Worm (Caenorhabditis elegans) whole organism, young adult: ENCODE data around the gene C08F8.9.

ENCODE experiments used
- B0019.2 ChIP-seq: fragments of 200-800 bp; sonication (Bioruptor generic); conservative IDR thresholded peaks from 2 replicates; pipeline ENCODE4 v1.3.6; 2022; ENCODE audit warnings: missing genetic modification reagents, missing genetic modification characterization, missing compliant biosample characterization
- B0035.1 ChIP-seq: sonication (generic microtip); optimal IDR thresholded peaks from 2 replicates; lab custom pipeline; 2016; ENCODE audit warnings: missing genetic modification characterization, mild to moderate bottlenecking, missing compliant biosample characterization, missing genotype, missing genetic modification reagents
- C06A6.2 ChIP-seq: fragments of 200-800 bp; sonication (Bioruptor generic); conservative IDR thresholded peaks from 2 replicates; pipeline ENCODE4 v1.3.6; 2022; ENCODE audit warnings: missing genetic modification characterization, missing compliant biosample characterization
- C17E4.6 ChIP-seq: fragments of 200-800 bp; sonication (Bioruptor generic); IDR thresholded peaks from 2 replicates; pipeline ENCODE4 v1.3.6; 2022; ENCODE audit warnings: missing genetic modification reagents, missing genetic modification characterization, missing compliant biosample characterization
- F10E7.11 ChIP-seq: sonication (generic microtip); optimal IDR thresholded peaks from 2 replicates; lab custom pipeline; 2017; ENCODE audit warnings: mild to moderate bottlenecking, missing genetic modification characterization, moderate library complexity, missing compliant biosample characterization
- F33H1.4 ChIP-seq: fragments of 200-800 bp; sonication (Bioruptor generic); IDR thresholded peaks from 2 replicates; pipeline ENCODE4 v1.3.6; 2022; ENCODE audit warnings: missing genetic modification reagents, missing genetic modification characterization, missing compliant biosample characterization
- F37B4.10 ChIP-seq: fragments of 200-800 bp; sonication (Bioruptor generic); IDR thresholded peaks from 2 replicates; pipeline ENCODE4 v1.3.6; 2022; ENCODE audit warnings: missing genetic modification characterization, missing compliant biosample characterization
- F52B5.7 ChIP-seq: sonication (generic microtip); optimal IDR thresholded peaks from 2 replicates; lab custom pipeline; 2016; ENCODE audit warnings: mild to moderate bottlenecking, missing genetic modification characterization, missing compliant biosample characterization
- F55B11.4 ChIP-seq: sonication (generic microtip); optimal IDR thresholded peaks from 2 replicates; lab custom pipeline; 2016; ENCODE audit warnings: missing compliant biosample characterization, missing genetic modification characterization, borderline replicate concordance; ENCODE audit not compliant: insufficient read depth
- K12H6.12 ChIP-seq: fragments of 200-800 bp; sonication (Bioruptor generic); optimal IDR thresholded peaks from 2 replicates; lab custom pipeline; 2018; ENCODE audit warnings: mild to moderate bottlenecking, missing genetic modification characterization, missing compliant biosample characterization
- Y53F4B.3 ChIP-seq: fragments of 200-800 bp; sonication (Bioruptor generic); IDR thresholded peaks from 2 replicates; pipeline ENCODE4 v1.3.6; 2022; ENCODE audit warnings: missing genetic modification reagents, missing genetic modification characterization, missing compliant biosample characterization
- Y56A3A.18 ChIP-seq: fragments of 200-800 bp; sonication (Bioruptor generic); IDR thresholded peaks from 2 replicates; pipeline ENCODE4 v1.3.6; 2022; ENCODE audit warnings: missing genetic modification reagents, missing genetic modification characterization, missing compliant biosample characterization
- akir-1 ChIP-seq: fragments of 200-800 bp; sonication (Bioruptor generic); optimal IDR thresholded peaks from 2 replicates; lab custom pipeline; 2018; ENCODE audit warnings: mild to moderate bottlenecking, missing genetic modification characterization, moderate library complexity, missing compliant biosample characterization
- athp-1 ChIP-seq: sonication (generic microtip); optimal IDR thresholded peaks from 2 replicates; lab custom pipeline; 2017; ENCODE audit warnings: mild to moderate bottlenecking, missing genetic modification characterization, missing compliant biosample characterization
- attf-3 ChIP-seq: fragments of 200-800 bp; sonication (Bioruptor generic); conservative IDR thresholded peaks from 2 replicates; pipeline ENCODE4 v1.3.6; 2022; ENCODE audit warnings: missing genetic modification reagents, missing genetic modification characterization, missing compliant biosample characterization
- bed-2 ChIP-seq: fragments of 200-800 bp; sonication (Bioruptor generic); IDR thresholded peaks from 2 replicates; pipeline ENCODE4 v1.3.6; 2022; ENCODE audit warnings: missing genetic modification reagents, missing genetic modification characterization, missing compliant biosample characterization
- cebp-1 ChIP-seq, 2 experiments: fragments of 200-800 bp in 1 of 2; sonication (Bioruptor generic) in 1 of 2; sonication (generic microtip) in 1 of 2; IDR thresholded peaks in 1 of 2; optimal IDR thresholded peaks in 1 of 2; 2 replicates each; pipeline versions ENCODE4 v1.3.6 to Lab custom; 2017 to 2022; ENCODE audit warnings: missing compliant biosample characterization in 2 of 2, missing genetic modification characterization in 2 of 2, mild to moderate bottlenecking in 1 of 2, missing genetic modification reagents in 1 of 2, moderate library complexity in 1 of 2
- cebp-2 ChIP-seq: fragments of 200-800 bp; sonication (Bioruptor generic); IDR thresholded peaks from 2 replicates; pipeline ENCODE4 v1.3.6; 2022; ENCODE audit warnings: missing genetic modification characterization, missing compliant biosample characterization
- ceh-27 ChIP-seq: fragments of 200-800 bp; sonication (Bioruptor generic); optimal IDR thresholded peaks from 2 replicates; lab custom pipeline; 2018; ENCODE audit warnings: mild to moderate bottlenecking, missing genetic modification characterization, moderate library complexity, missing compliant biosample characterization
- ceh-40 ChIP-seq: fragments of 200-800 bp; sonication (Bioruptor generic); IDR thresholded peaks from 2 replicates; pipeline ENCODE4 v1.3.6; 2022; ENCODE audit warnings: missing genetic modification characterization, missing compliant biosample characterization
- ceh-79 ChIP-seq: sonication (generic microtip); optimal IDR thresholded peaks from 2 replicates; lab custom pipeline; 2017; ENCODE audit warnings: mild to moderate bottlenecking, missing genetic modification characterization, missing compliant biosample characterization
- dpff-1 ChIP-seq: sonication (generic microtip); optimal IDR thresholded peaks from 2 replicates; lab custom pipeline; 2017; ENCODE audit warnings: mild to moderate bottlenecking, missing genetic modification characterization, missing compliant biosample characterization
- hmg-20 ChIP-seq: fragments of 200-800 bp; sonication (Bioruptor generic); IDR thresholded peaks from 2 replicates; pipeline ENCODE4 v1.3.6; 2022; ENCODE audit warnings: missing genetic modification reagents, missing genetic modification characterization, missing compliant biosample characterization
- hrde-1 ChIP-seq: sonication (generic microtip); optimal IDR thresholded peaks from 2 replicates; lab custom pipeline; 2016; ENCODE audit warnings: missing genetic modification characterization, mild to moderate bottlenecking, missing compliant biosample characterization, moderate library complexity, missing genotype, missing genetic modification reagents, borderline replicate concordance
- hsf-1 ChIP-seq: fragments of 200-800 bp; sonication (Bioruptor generic); IDR thresholded peaks from 2 replicates; pipeline ENCODE4 v1.3.6; 2022; ENCODE audit warnings: missing genetic modification reagents, missing genetic modification characterization, missing compliant biosample characterization
- lin-35 ChIP-seq, 3 experiments: fragments of 150-350 bp in 2 of 3; sonication (generic microtip) in 1 of 3; optimal IDR thresholded peaks; 2 replicates each; lab custom pipeline; 2014 to 2018; ENCODE audit warnings: missing biosample characterization in 3 of 3, missing genetic modification characterization in 3 of 3, missing genetic modification reagents in 3 of 3
- lin-40 ChIP-seq: sonication (generic microtip); optimal IDR thresholded peaks from 2 replicates; lab custom pipeline; 2016; ENCODE audit warnings: missing genetic modification characterization, mild to moderate bottlenecking, missing compliant biosample characterization, missing genotype, missing genetic modification reagents
- lsl-1 ChIP-seq: fragments of 200-800 bp; sonication (Bioruptor generic); optimal IDR thresholded peaks from 2 replicates; lab custom pipeline; 2018; ENCODE audit warnings: mild to moderate bottlenecking, missing genetic modification characterization, moderate library complexity, missing compliant biosample characterization
- madf-10 ChIP-seq: sonication (generic microtip); optimal IDR thresholded peaks from 2 replicates; lab custom pipeline; 2016; ENCODE audit warnings: mild to moderate bottlenecking, missing genetic modification characterization, missing compliant biosample characterization
- madf-3 ChIP-seq: fragments of 200-800 bp; sonication (Bioruptor generic); IDR thresholded peaks from 2 replicates; pipeline ENCODE4 v1.3.6; 2022; ENCODE audit warnings: missing genetic modification reagents, missing genetic modification characterization, missing compliant biosample characterization
- mxl-1 ChIP-seq: sonication (generic microtip); optimal IDR thresholded peaks from 2 replicates; lab custom pipeline; 2016; ENCODE audit warnings: missing genetic modification characterization, missing compliant biosample characterization
- nfya-2 ChIP-seq: fragments of 200-800 bp; sonication (Bioruptor generic); IDR thresholded peaks from 2 replicates; pipeline ENCODE4 v1.3.6; 2022; ENCODE audit warnings: missing genetic modification reagents, missing genetic modification characterization, missing compliant biosample characterization
- nfyb-1 ChIP-seq: fragments of 200-800 bp; sonication (Bioruptor generic); IDR thresholded peaks from 2 replicates; pipeline ENCODE4 v1.3.6; 2022; ENCODE audit warnings: missing genetic modification reagents, missing genetic modification characterization, missing compliant biosample characterization
- nhr-120 ChIP-seq: fragments of 200-800 bp; sonication (Bioruptor generic); IDR thresholded peaks from 2 replicates; pipeline ENCODE4 v1.3.6; 2022; ENCODE audit warnings: missing genetic modification characterization, missing compliant biosample characterization
- nhr-27 ChIP-seq: fragments of 200-800 bp; sonication (Bioruptor generic); optimal IDR thresholded peaks from 2 replicates; lab custom pipeline; 2018; ENCODE audit warnings: mild to moderate bottlenecking, missing genetic modification characterization, moderate library complexity, missing compliant biosample characterization
- nhr-80 ChIP-seq: sonication (generic microtip); optimal IDR thresholded peaks from 2 replicates; lab custom pipeline; 2016; ENCODE audit warnings: missing genetic modification characterization, missing compliant biosample characterization
- pbrm-1 ChIP-seq: fragments of 200-800 bp; sonication (Bioruptor generic); IDR thresholded peaks from 2 replicates; pipeline ENCODE4 v1.3.6; 2022; ENCODE audit warnings: missing genetic modification reagents, missing genetic modification characterization, missing compliant biosample characterization
- rec-8 ChIP-seq, 2 experiments: sonication (generic microtip); optimal IDR thresholded peaks; 2 replicates each; lab custom pipeline; 2016; ENCODE audit warnings: mild to moderate bottlenecking in 2 of 2, missing genetic modification characterization in 2 of 2, missing genetic modification reagents in 2 of 2, missing genotype in 2 of 2, missing biosample characterization in 1 of 2, missing compliant biosample characterization in 1 of 2, moderate library complexity in 1 of 2
- repo-1 ChIP-seq: sonication (generic microtip); optimal IDR thresholded peaks from 2 replicates; lab custom pipeline; 2017; ENCODE audit warnings: mild to moderate bottlenecking, missing genetic modification characterization, missing compliant biosample characterization
- sdz-38 ChIP-seq: sonication (generic microtip); optimal IDR thresholded peaks from 2 replicates; lab custom pipeline; 2016; ENCODE audit warnings: missing genotype, missing genetic modification characterization, missing compliant biosample characterization
- snpc-4 ChIP-seq, 5 experiments: fragments of 150-350 bp in 1 of 5; sonication (generic microtip) in 4 of 5; optimal IDR thresholded peaks; 2 replicates each; lab custom pipeline; 2014 to 2018; ENCODE audit warnings: missing genetic modification characterization in 5 of 5, missing biosample characterization in 3 of 5, antibody characterized with exemption in 2 of 5, mild to moderate bottlenecking in 2 of 5, missing compliant biosample characterization in 2 of 5, missing genotype in 2 of 5, moderate library complexity in 2 of 5, missing genetic modification reagents in 1 of 5
- sptf-2 ChIP-seq: fragments of 200-800 bp; sonication (Bioruptor generic); optimal IDR thresholded peaks from 2 replicates; lab custom pipeline; 2018; ENCODE audit warnings: mild to moderate bottlenecking, missing genetic modification characterization, missing compliant biosample characterization
- unc-130 ChIP-seq: sonication (generic microtip); optimal IDR thresholded peaks from 2 replicates; lab custom pipeline; 2016; ENCODE audit warnings: missing genetic modification reagents, missing genetic modification characterization, missing compliant biosample characterization
- zfh-2 ChIP-seq: fragments of 200-800 bp; sonication (Bioruptor generic); conservative IDR thresholded peaks from 2 replicates; pipeline ENCODE4 v1.3.6; 2022; ENCODE audit warnings: missing genetic modification reagents, missing genetic modification characterization, missing compliant biosample characterization
- ztf-18 ChIP-seq: sonication (generic microtip); optimal IDR thresholded peaks from 2 replicates; lab custom pipeline; 2016; ENCODE audit warnings: missing genotype, mild to moderate bottlenecking, missing genetic modification characterization, missing compliant biosample characterization
- ztf-22 ChIP-seq: fragments of 200-800 bp; sonication (Bioruptor generic); optimal IDR thresholded peaks from 2 replicates; lab custom pipeline; 2018; ENCODE audit warnings: mild to moderate bottlenecking, missing genetic modification characterization, moderate library complexity, missing compliant biosample characterization
- ztf-28 ChIP-seq: fragments of 200-800 bp; sonication (Bioruptor generic); IDR thresholded peaks from 2 replicates; pipeline ENCODE4 v1.3.6; 2022; ENCODE audit warnings: missing genetic modification reagents, missing genetic modification characterization, missing compliant biosample characterization

The C08F8.9 gene

ce11 chrIV:11145929-11146339 lies 32.5 kb downstream of the C08F8.9 start (continued):
- TF ChIP-seq nfyb-1 (GFP tag; lab: Robert Waterston, UW) (peak; percentile 21; the same call in 1 of the 2 replicates), nhr-80 (tag; lab: Kevin White, UChicago) (no peak), unc-130 (peak; percentile 83), hsf-1 (GFP tag; lab: Robert Waterston, UW) (peak; percentile 74), K12H6.12 (tag; lab: Kevin White, UChicago) (no peak), ztf-22 (GFP tag; lab: Kevin White, UChicago) (no peak), C17E4.6 (no peak), nhr-27 (tag; lab: Kevin White, UChicago) (peak; percentile 75), ztf-18 (no peak), repo-1 (peak; percentile 78), pbrm-1 (peak; percentile 52; the same call in 1 of the 2 replicates), F37B4.10 (no peak), madf-10 (tag; lab: Kevin White, UChicago) (no peak), F33H1.4 (GFP tag; lab: Robert Waterston, UW) (peak; percentile 32), zfh-2 (GFP tag; lab: Robert Waterston, UW) (no peak), Y53F4B.3 (no peak), mxl-1 (tag; lab: Kevin White, UChicago) (peak; percentile 72), lin-35 (GFP tag; optimal IDR thresholded peaks at IDR 0.05; lab: Kevin White, UChicago) (peak in 1 of 3 experiments; percentile 47), F55B11.4 (tag; lab: Kevin White, UChicago) (no peak), athp-1 (peak; percentile 61), ceh-79 (tag; lab: Kevin White, UChicago) (peak; percentile 57), C06A6.2 (no peak), B0019.2 (GFP tag; lab: Robert Waterston, UW) (no peak), hrde-1 (tag; lab: Kevin White, UChicago) (peak; percentile 89), hmg-20 (no peak), akir-1 (GFP tag; lab: Kevin White, UChicago) (no peak), madf-3 (GFP tag; lab: Robert Waterston, UW) (0 out of 2 replicates have a peak, but pooled peaks have one; percentile 38), sdz-38 (tag; lab: Kevin White, UChicago) (no peak), rec-8 (tag; optimal IDR thresholded peaks at IDR 0.05; lab: Kevin White, UChicago) (peak in 1 of 2 experiments; percentile 53), cebp-1 (GFP tag; IDR thresholded peaks at IDR 0.05; lab: Robert Waterston, UW) (no peak), cebp-1 (tag; optimal IDR thresholded peaks at IDR 0.05; lab: Kevin White, UChicago) (peak; percentile 28), F52B5.7 (tag; lab: Kevin White, UChicago) (peak; percentile 84), F10E7.11 (tag; lab: Kevin White, UChicago) (peak; percentile 91), bed-2 (GFP tag; lab: Robert Waterston, UW) (no peak), ztf-28 (GFP tag; lab: Robert Waterston, UW) (no peak), lin-40 (no peak), cebp-2 (GFP tag; lab: Robert Waterston, UW) (no peak; the same call in 1 of the 2 replicates), attf-3 (GFP tag; lab: Robert Waterston, UW) (no peak), lsl-1 (GFP tag; lab: Kevin White, UChicago) (peak; percentile 37), nfya-2 (GFP tag; lab: Robert Waterston, UW) (peak; percentile 73; the same call in 1 of the 2 replicates), sptf-2 (GFP tag; lab: Kevin White, UChicago) (no peak), ceh-27 (GFP tag; lab: Kevin White, UChicago) (no peak), snpc-4 (GFP tag; optimal IDR thresholded peaks at IDR 0.05; lab: Kevin White, UChicago) (peak; percentile 54), snpc-4 (tag; optimal IDR thresholded peaks at IDR 0.05; lab: Kevin White, UChicago) (peak in 2 of 4 experiments; percentile 37 to 45), dpff-1 (tag; lab: Kevin White, UChicago) (peak; percentile 91), Y56A3A.18 (0 out of 2 replicates have a peak, but pooled peaks have one; percentile 49), B0035.1 (peak; percentile 61), nhr-120 (GFP tag; lab: Robert Waterston, UW) (no peak), ceh-40 (0 out of 2 replicates have a peak, but pooled peaks have one; percentile 14)
